Worm (Caenorhabditis elegans) whole organism, late embryonic: ENCODE measurements around the gene ZC239.14.

Experiments
- ama-1 ChIP-seq: fragments of 150-350 bp; optimal IDR thresholded peaks from 2 replicates; lab custom pipeline; 2014
- dmd-4 ChIP-seq: sonication (generic microtip); optimal IDR thresholded peaks from 2 replicates; lab custom pipeline; 2016; ENCODE audit warnings: borderline replicate concordance, missing genetic modification characterization, missing compliant biosample characterization
- elt-4 ChIP-seq: sonication (generic microtip); optimal IDR thresholded peaks from 2 replicates; lab custom pipeline; 2016; ENCODE audit warnings: missing genetic modification characterization, missing compliant biosample characterization
- eyg-1 ChIP-seq: sonication (generic microtip); optimal IDR thresholded peaks from 2 replicates; lab custom pipeline; 2016; ENCODE audit warnings: missing genotype, missing genetic modification characterization, missing compliant biosample characterization
- nhr-11 ChIP-seq: fragments of 150-350 bp; optimal IDR thresholded peaks from 2 replicates; lab custom pipeline; 2014; ENCODE audit warnings: missing biosample characterization, missing genetic modification characterization
- pax-1 ChIP-seq: fragments of 150-350 bp; optimal IDR thresholded peaks from 2 replicates; lab custom pipeline; 2014; ENCODE audit warnings: missing biosample characterization, missing genetic modification characterization
- pqm-1 ChIP-seq: sonication (generic microtip); optimal IDR thresholded peaks from 2 replicates; lab custom pipeline; 2016; ENCODE audit warnings: missing genetic modification characterization, missing compliant biosample characterization

DNA sequence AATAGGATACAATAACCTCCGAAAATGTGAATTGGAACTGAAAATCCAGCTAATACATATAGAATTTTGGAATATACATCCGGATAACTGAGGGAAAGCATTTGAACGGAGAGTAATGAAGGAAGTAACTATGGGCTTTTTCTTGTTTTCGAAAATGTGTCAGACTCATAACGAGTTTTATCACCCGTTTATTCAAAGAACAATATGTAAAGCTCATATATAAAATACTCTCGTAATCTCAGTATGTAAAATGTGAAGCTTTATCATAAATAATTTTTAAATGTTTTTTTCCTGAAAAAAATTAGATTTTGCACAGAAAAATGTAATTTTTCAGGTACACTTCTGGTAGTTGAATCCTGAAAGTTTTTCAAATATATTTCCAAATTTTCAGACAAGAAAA lies 8.6 kb upstream of the ZC239.14 start, which contains the start of gene srh-297:
- no peak for TF ChIP-seq elt-4
- no peak for TF ChIP-seq eyg-1
- no peak for TF ChIP-seq ama-1 (lab: Kevin White, UChicago)
- TF ChIP-seq dmd-4 (tag; lab: Kevin White, UChicago): no peak
- no peak for TF ChIP-seq pax-1
- TF ChIP-seq nhr-11 (tag; lab: Kevin White, UChicago): no peak
- no peak for TF ChIP-seq pqm-1
